Fruit fly (Drosophila melanogaster) whole organism, pupa: ENCODE results near the gene CG18814.

Experiments
- CG10348 ChIP-seq: fragments of 200-800 bp; sonication (Bioruptor generic); IDR thresholded peaks from 2 replicates; pipeline ENCODE4 v1.3.6; 2022; ENCODE audit warnings: missing biosample characterization, missing genetic modification characterization
- CG14655 ChIP-seq: fragments of 200-800 bp; sonication (Bioruptor generic); optimal IDR thresholded peaks from 3 replicates; lab custom pipeline; 2017; ENCODE audit warnings: mild to moderate bottlenecking, missing biosample characterization, missing genetic modification reagents, missing genetic modification characterization
- CG15710 ChIP-seq: fragments of 200-800 bp; sonication (Bioruptor generic); optimal IDR thresholded peaks from 2 replicates; lab custom pipeline; 2018; ENCODE audit warnings: missing biosample characterization, mild to moderate bottlenecking, missing genetic modification characterization, moderate library complexity
- CG32121 ChIP-seq: fragments of 200-800 bp; sonication (Bioruptor generic); IDR thresholded peaks from 2 replicates; pipeline ENCODE4 v1.3.6; 2022; ENCODE audit warnings: missing biosample characterization, missing genetic modification characterization
- Ets98B ChIP-seq: fragments of 200-800 bp; sonication (Bioruptor generic); IDR thresholded peaks from 2 replicates; pipeline ENCODE4 v1.3.6; 2022; ENCODE audit warnings: missing biosample characterization, missing genetic modification characterization
- fd96Ca ChIP-seq: fragments of 200-800 bp; sonication (Bioruptor generic); IDR thresholded peaks from 3 replicates; pipeline ENCODE4 v1.3.6; 2022; ENCODE audit warnings: missing biosample characterization, missing genetic modification characterization
- gl ChIP-seq: fragments of 200-800 bp; sonication (Bioruptor generic); optimal IDR thresholded peaks from 2 replicates; lab custom pipeline; 2018; ENCODE audit warnings: missing biosample characterization, mild to moderate bottlenecking, missing genetic modification characterization
- rn ChIP-seq: fragments of 200-800 bp; sonication (Bioruptor generic); IDR thresholded peaks from 2 replicates; pipeline ENCODE4 v1.3.6; 2022; ENCODE audit warnings: missing biosample characterization, missing genetic modification characterization

DNA sequence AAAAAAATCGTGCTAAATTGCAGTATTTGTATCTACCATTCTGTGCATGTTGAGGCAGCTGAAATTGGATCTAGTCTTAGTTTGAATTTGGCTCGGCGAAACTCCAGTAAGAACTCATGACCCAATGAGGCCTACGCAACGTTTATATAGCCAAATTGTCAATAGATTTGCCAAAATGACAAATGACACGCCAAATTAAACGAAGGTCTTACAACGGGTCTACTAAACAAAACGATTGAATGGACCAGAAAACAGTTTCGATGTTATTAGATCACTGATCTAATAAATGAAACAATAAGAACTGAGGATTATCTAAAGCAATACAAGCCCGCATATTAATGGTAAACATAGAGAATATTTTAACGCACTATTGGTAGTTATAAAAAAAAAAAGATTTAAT is 48.5 kb upstream of the CG18814 start, which contains the start of gene CG42718:
- TF ChIP-seq CG32121 (no peak), gl (tag; lab: Kevin White, UChicago) (no peak), Ets98B (GFP tag; lab: Robert Waterston, UW) (no peak), rn (GFP tag; lab: Robert Waterston, UW) (no peak), CG14655 (GFP tag; lab: Kevin White, UChicago) (no peak), fd96Ca (GFP tag; lab: Robert Waterston, UW) (no peak), CG10348 (GFP tag; lab: Robert Waterston, UW) (no peak), CG15710 (tag; lab: Kevin White, UChicago) (no peak)
